Worm (Caenorhabditis elegans) whole organism, mixed stage, embryonic: ENCODE data around the gene fbxa-194.

Experiments used
- elt-3 ChIP-seq: fragments of 150-350 bp; optimal IDR thresholded peaks from 2 replicates; lab custom pipeline; 2014; ENCODE audit warnings: missing biosample characterization, missing genetic modification characterization
- ham-2 ChIP-seq: fragments of 200-800 bp; sonication (Bioruptor generic); optimal IDR thresholded peaks from 2 replicates; lab custom pipeline; 2018; ENCODE audit warnings: mild to moderate bottlenecking, missing genetic modification characterization, missing compliant biosample characterization
- lin-13 ChIP-seq: fragments of 150-350 bp; optimal IDR thresholded peaks from 2 replicates; lab custom pipeline; 2014; ENCODE audit warnings: missing biosample characterization, missing genetic modification characterization
- nhr-12 ChIP-seq: fragments of 150-350 bp; optimal IDR thresholded peaks from 2 replicates; lab custom pipeline; 2014; ENCODE audit warnings: missing biosample characterization, missing genetic modification characterization
- nhr-237 ChIP-seq: fragments of 150-350 bp; optimal IDR thresholded peaks from 2 replicates; lab custom pipeline; 2014; ENCODE audit warnings: missing biosample characterization, missing genetic modification characterization
- nhr-28 ChIP-seq: fragments of 150-350 bp; optimal IDR thresholded peaks from 2 replicates; lab custom pipeline; 2014; ENCODE audit warnings: missing biosample characterization, missing genetic modification characterization
- pha-4 ChIP-seq: fragments of 150-350 bp; optimal IDR thresholded peaks from 2 replicates; lab custom pipeline; 2018; ENCODE audit warnings: missing biosample characterization, missing genetic modification reagents, missing genetic modification characterization
- unc-39 ChIP-seq: fragments of 150-350 bp; optimal IDR thresholded peaks from 2 replicates; lab custom pipeline; 2014; ENCODE audit warnings: missing biosample characterization, missing genetic modification characterization
- zip-8 ChIP-seq: fragments of 150-350 bp; optimal IDR thresholded peaks from 2 replicates; lab custom pipeline; 2014; ENCODE audit warnings: missing biosample characterization, missing genetic modification characterization

DNA sequence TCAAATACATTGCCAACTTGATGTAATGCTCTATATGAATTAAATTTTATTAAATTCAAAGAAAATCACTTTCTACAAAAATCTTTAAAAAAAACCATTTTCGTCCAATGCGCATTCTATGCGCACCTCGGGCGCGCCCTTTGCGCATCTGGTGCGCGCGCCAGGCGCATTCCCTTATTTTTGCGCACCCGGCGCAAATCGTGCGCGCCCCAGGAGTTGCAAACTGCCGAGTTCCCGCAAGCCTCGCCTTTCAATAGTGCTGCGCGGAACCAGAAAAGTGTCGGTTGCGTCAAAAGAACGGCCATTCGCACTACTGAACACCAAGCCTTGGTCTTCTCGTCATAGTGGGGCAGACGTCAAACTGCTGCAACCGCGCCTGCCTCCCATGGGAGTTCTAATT lies 44.8 kb downstream of the fbxa-194 start:
- no peak for TF ChIP-seq lin-13 (tag; lab: Kevin White, UChicago)
- no peak for TF ChIP-seq nhr-28 (tag; lab: Kevin White, UChicago)
- TF ChIP-seq pha-4 (tag; lab: Kevin White, UChicago), result no peak
- TF ChIP-seq unc-39, result no peak
- TF ChIP-seq nhr-12 (tag; lab: Kevin White, UChicago), result no peak
- TF ChIP-seq zip-8, result no peak
- no peak for TF ChIP-seq elt-3 (tag; lab: Kevin White, UChicago)
- TF ChIP-seq ham-2 (GFP tag; lab: Kevin White, UChicago), result no peak
- no peak for TF ChIP-seq nhr-237 (tag; lab: Kevin White, UChicago)
